Fruit fly (Drosophila melanogaster) S2 (cell line): Measurements from ENCODE around the gene dan.

Experiments used
- CG8478 ChIP-seq: fragments of >200 bp; optimal IDR thresholded peaks from 2 replicates; lab custom pipeline; 2018
- CTCF ChIP-seq, 2 experiments: fragments of >200 bp; optimal IDR thresholded peaks; 2 replicates each; lab custom pipeline; 2018

dm6 chr3R:25237314-25237713 lies 53.1 kb downstream of the dan start, which contains the start of gene Jhbp7:
- TF ChIP-seq CG8478 (lab: Kevin White, UChicago), result no peak
- TF ChIP-seq CTCF (optimal IDR thresholded peaks at IDR 0.05; lab: Kevin White, UChicago), result no peak
